Worm (Caenorhabditis elegans): ENCODE measurements around the gene F09E5.14.

F09E5.14 gene

DNA sequence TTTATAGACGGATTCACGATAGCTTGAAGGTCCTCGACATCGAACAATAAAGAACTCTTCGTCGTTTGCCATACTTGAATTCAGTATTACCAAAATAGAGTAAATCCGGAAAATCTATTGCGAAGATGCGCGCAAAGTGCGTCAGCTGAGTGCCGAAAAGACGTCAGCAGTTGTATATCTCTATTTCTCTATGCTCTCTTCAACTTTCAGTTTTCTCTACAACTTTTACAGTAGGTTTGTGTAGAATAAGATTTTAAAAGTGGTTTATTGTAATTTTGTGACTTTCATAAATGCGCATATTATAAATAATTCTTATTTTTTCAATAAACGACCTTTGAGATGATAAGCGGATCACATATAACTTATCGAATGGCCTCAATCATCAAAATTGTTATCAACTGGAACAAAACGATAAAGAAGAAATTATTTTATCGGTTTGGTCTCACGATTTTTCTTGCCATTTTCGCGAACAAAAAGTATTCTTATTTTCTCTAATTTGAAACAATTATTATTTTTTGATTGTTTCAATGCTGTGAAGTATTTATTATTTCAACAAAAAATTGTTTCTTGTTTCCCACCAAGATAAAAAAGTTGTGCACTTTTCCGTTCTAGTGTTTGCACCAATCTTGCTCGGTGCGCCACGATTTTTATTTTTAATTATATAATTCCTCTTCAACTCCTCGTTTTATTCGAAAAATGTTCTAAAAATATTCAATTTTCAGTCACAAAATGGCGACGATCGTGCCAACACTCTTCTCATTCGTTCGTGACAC, 28.8 kb upstream of the F09E5.14 start, which contains the start of the genes agt-2 and F09E5.3 (continued):
- TF ChIP-seq F44E2.7 (GFP tag; IDR thresholded peaks at IDR 0.05), result no peak
- TF ChIP-seq mxl-2 (GFP tag; conservative IDR thresholded peaks at IDR 0.05), result no peak
- peak; percentile 62 for TF ChIP-seq mxl-3 (GFP tag; optimal IDR thresholded peaks at IDR 0.05)
- peak in 1 of 2 experiments; percentile 42 for TF ChIP-seq mdl-1 (tag; optimal IDR thresholded peaks at IDR 0.05)
- TF ChIP-seq unc-62 (GFP tag; optimal IDR thresholded peaks at IDR 0.05 in 1 of 2), result peak in 1 of 2 experiments; percentile 88
- TF ChIP-seq unc-62 (tag; optimal IDR thresholded peaks at IDR 0.05), result no peak
- TF ChIP-seq spr-1 (tag; optimal IDR thresholded peaks at IDR 0.05), result peak; percentile 80
- peak; percentile 47 for TF ChIP-seq ztf-7 (tag; optimal IDR thresholded peaks at IDR 0.05)
- TF ChIP-seq nhr-48 (tag; optimal IDR thresholded peaks at IDR 0.05), result peak; percentile 67
- no peak for TF ChIP-seq gei-8 (GFP tag; optimal IDR thresholded peaks at IDR 0.05)
- 0 out of 2 replicates have a peak, but pooled peaks have one; percentile 17 for TF ChIP-seq madf-9 (GFP tag; conservative IDR thresholded peaks at IDR 0.05)
- peak; percentile 80 for TF ChIP-seq T20F7.1 (GFP tag; optimal IDR thresholded peaks at IDR 0.05)
- TF ChIP-seq ztf-11 (tag; optimal IDR thresholded peaks at IDR 0.05), result no peak
- TF ChIP-seq dve-1 (tag; optimal IDR thresholded peaks at IDR 0.05; ENCODE audit: insufficient read depth), result peak; percentile 91
- TF ChIP-seq saeg-2 (GFP tag; IDR thresholded peaks at IDR 0.05), result no peak
- peak; percentile 34 for TF ChIP-seq nhr-28 (tag; optimal IDR thresholded peaks at IDR 0.05)
- TF ChIP-seq daf-16 (GFP tag; optimal IDR thresholded peaks at IDR 0.05), result peak in 1 of 2 experiments; percentile 19
- TF ChIP-seq daf-16 (tag; optimal IDR thresholded peaks at IDR 0.05), result peak; percentile 19
- peak; percentile 43 for TF ChIP-seq spr-3 (GFP tag; optimal IDR thresholded peaks at IDR 0.05)
- peak; percentile 93 for TF ChIP-seq mes-2 (tag; optimal IDR thresholded peaks at IDR 0.05; ENCODE audit: poor library complexity, severe bottlenecking)
- TF ChIP-seq Y5F2A.4 (GFP tag; optimal IDR thresholded peaks at IDR 0.05), result peak; percentile 9
- peak; percentile 79; the same call in 1 of the 2 replicates for TF ChIP-seq daf-19 (GFP tag; conservative IDR thresholded peaks at IDR 0.05)
- peak; percentile 79 for TF ChIP-seq nhr-102 (tag; optimal IDR thresholded peaks at IDR 0.05)
- TF ChIP-seq dpl-1 (GFP tag; optimal IDR thresholded peaks at IDR 0.05), result peak; percentile 87
- TF ChIP-seq lin-13 (GFP tag; optimal IDR thresholded peaks at IDR 0.05), result peak; percentile 84
- TF ChIP-seq ceh-20 (GFP tag; IDR thresholded peaks at IDR 0.05), result peak; percentile 85
- TF ChIP-seq nhr-6 (tag; optimal IDR thresholded peaks at IDR 0.05), result peak; percentile 58

DNA sequence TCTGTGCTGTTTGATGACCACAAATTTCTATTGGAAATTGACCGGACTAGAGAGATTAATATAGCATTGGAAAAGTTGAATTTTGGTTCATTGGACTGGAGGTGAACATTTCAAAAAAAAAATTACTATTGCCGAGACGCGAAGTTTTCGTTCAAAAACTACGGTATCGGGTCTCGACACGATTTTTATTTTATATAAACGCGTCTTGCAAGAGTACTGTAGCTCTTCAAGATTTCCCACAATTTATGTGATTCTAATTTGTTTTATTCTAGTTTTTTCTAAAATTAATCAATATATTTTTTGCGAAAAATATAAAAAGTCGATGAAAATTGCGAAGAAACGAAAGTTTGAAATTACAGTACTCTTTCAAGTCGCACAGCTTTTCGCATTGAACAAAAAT, 26.0 kb upstream of the F09E5.14 start, which contains the start of gene F09E5.12:
Gene F09E5.12, minus strand, starts transcription at position 101 of the 400 bp plus-strand sequence.
- TF ChIP-seq Y48G9A.11 (GFP tag; IDR thresholded peaks at IDR 0.05), result no peak
- peak; percentile 3 for TF ChIP-seq aha-1 (tag)

DNA sequence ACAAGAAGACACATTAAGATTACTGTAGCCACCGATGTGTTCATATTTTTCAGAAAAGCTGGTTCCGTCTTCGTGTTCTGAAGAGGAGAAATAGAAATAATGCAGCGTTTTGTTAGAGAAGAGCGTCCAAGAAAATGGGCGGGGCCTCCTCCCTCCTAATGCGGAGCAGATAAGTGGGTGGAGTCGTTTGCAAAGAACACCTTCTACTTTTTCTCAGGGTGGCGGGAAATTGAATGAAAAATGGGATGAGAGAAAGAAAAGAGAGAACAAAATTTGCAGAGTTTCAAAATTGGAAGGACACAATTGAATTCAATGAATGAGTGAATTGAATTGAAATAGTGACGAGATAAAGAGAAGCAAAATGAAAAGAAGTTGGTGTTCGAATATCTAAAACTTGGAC, 21.0 kb upstream of the F09E5.14 start, which contains the start of gene F09E5.16:
Gene F09E5.16, minus strand, starts transcription at position 101 of the 400 bp plus-strand sequence.
- TF ChIP-seq unc-130 (GFP tag; optimal IDR thresholded peaks at IDR 0.05) (no peak), zag-1 (tag; optimal IDR thresholded peaks at IDR 0.05) (no peak), tag-97 (GFP tag; IDR thresholded peaks at IDR 0.05) (no peak), mdl-1 (tag; optimal IDR thresholded peaks at IDR 0.05) (no peak), nhr-41 (GFP tag; IDR thresholded peaks at IDR 0.05) (no peak), pha-4 (GFP tag; IDR thresholded peaks at IDR 0.05) (no peak), pha-4 (tag; optimal IDR thresholded peaks at IDR 0.05) (no peak), dmd-6 (GFP tag; IDR thresholded peaks at IDR 0.05) (no peak), madf-5 (GFP tag; IDR thresholded peaks at IDR 0.05) (no peak), dmd-9 (GFP tag; IDR thresholded peaks at IDR 0.05) (no peak), spr-3 (GFP tag; optimal IDR thresholded peaks at IDR 0.05) (no peak)

Data from whole organism, L4 larva.